Fruit fly (Drosophila melanogaster) S2 (cell line): Measurements from ENCODE around the gene CG18788.

ENCODE experiments used
- CG8478 ChIP-seq: fragments of >200 bp; optimal IDR thresholded peaks from 2 replicates; lab custom pipeline; 2018
- CTCF ChIP-seq, 2 experiments: fragments of >200 bp; optimal IDR thresholded peaks; 2 replicates each; lab custom pipeline; 2018

DNA sequence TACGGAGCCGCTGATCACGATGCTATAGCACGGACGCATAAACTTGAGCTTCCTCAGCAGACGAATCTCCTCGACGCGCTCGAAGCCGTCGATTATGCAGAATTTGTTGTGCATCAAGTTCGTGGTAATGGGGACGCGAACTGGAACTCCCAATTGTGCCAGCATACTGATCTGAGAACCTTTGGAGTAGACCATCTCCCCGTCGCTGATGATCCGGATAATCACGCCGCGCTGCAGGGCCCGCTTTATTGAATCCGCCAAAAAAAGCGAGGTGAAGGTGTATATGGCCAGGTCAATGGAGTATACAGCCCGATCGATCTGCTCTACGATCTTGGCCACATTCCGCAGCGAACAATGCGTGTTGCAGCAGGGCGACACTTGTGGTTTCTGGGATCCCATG, 44.8 kb upstream of the CG18788 start:
- TF ChIP-seq CG8478 (lab: Kevin White, UChicago): no peak
- TF ChIP-seq CTCF (optimal IDR thresholded peaks at IDR 0.05; lab: Kevin White, UChicago): no peak
